Worm (Caenorhabditis elegans) whole organism, midembryonic: Measurements from ENCODE around the gene fbxb-25.

ENCODE experiments used
- T22C8.4 ChIP-seq: fragments of 200-800 bp; sonication (Bioruptor generic); IDR thresholded peaks from 2 replicates; pipeline ENCODE4 v1.3.6; 2022; ENCODE audit warnings: missing genetic modification characterization, missing compliant biosample characterization
- cog-1 ChIP-seq: sonication (generic microtip); optimal IDR thresholded peaks from 2 replicates; lab custom pipeline; 2016; ENCODE audit warnings: missing genetic modification characterization, missing compliant biosample characterization
- flt-1 ChIP-seq: fragments of 200-800 bp; sonication (Bioruptor generic); IDR thresholded peaks from 2 replicates; pipeline ENCODE4 v1.3.6; 2022; ENCODE audit warnings: missing genetic modification characterization, missing compliant biosample characterization
- klf-2 ChIP-seq: fragments of 200-800 bp; sonication (Bioruptor generic); conservative IDR thresholded peaks from 2 replicates; pipeline ENCODE4 v1.3.6; 2022; ENCODE audit warnings: missing genetic modification reagents, missing genetic modification characterization, missing compliant biosample characterization
- med-1 ChIP-seq: sonication (generic microtip); optimal IDR thresholded peaks from 2 replicates; lab custom pipeline; 2017; ENCODE audit warnings: missing genetic modification characterization, mild to moderate bottlenecking, missing compliant biosample characterization, antibody characterized with exemption, missing genetic modification reagents; ENCODE audit not compliant: insufficient read depth
- ref-1 ChIP-seq: fragments of 200-800 bp; sonication (Bioruptor generic); conservative IDR thresholded peaks from 2 replicates; pipeline ENCODE4 v1.3.6; 2022; ENCODE audit warnings: missing genetic modification reagents, missing genetic modification characterization, missing compliant biosample characterization
- tab-1 ChIP-seq: fragments of 200-800 bp; sonication (Bioruptor generic); IDR thresholded peaks from 2 replicates; pipeline ENCODE4 v1.3.6; 2022; ENCODE audit warnings: missing genetic modification characterization, missing compliant biosample characterization
- ztf-23 ChIP-seq: fragments of 200-800 bp; sonication (Bioruptor generic); IDR thresholded peaks from 2 replicates; pipeline ENCODE4 v1.3.6; 2022; ENCODE audit warnings: missing genetic modification reagents, missing genetic modification characterization, missing compliant biosample characterization
- ztf-29 ChIP-seq: fragments of 200-800 bp; sonication (Bioruptor generic); IDR thresholded peaks from 2 replicates; pipeline ENCODE4 v1.3.6; 2022; ENCODE audit warnings: missing genetic modification reagents, missing genetic modification characterization, missing compliant biosample characterization

Gene fbxb-25

ce11 chrII:1679081-1679480, 4.8 kb upstream of the fbxb-25 start, which contains the start of gene irld-36:
TSS of gene irld-36 (plus strand) at chrII:1679381.
- TF ChIP-seq T22C8.4 (no peak), tab-1 (GFP tag; lab: Robert Waterston, UW) (no peak), ref-1 (GFP tag; lab: Robert Waterston, UW) (no peak), ztf-29 (GFP tag; lab: Robert Waterston, UW) (no peak), flt-1 (GFP tag; lab: Robert Waterston, UW) (no peak), cog-1 (tag; lab: Kevin White, UChicago) (no peak), med-1 (no peak)

- TF ChIP-seq tab-1 (GFP tag; lab: Robert Waterston, UW) (no peak), ref-1 (GFP tag; lab: Robert Waterston, UW) (no peak), med-1 (no peak), flt-1 (GFP tag; lab: Robert Waterston, UW) (no peak), T22C8.4 (no peak), cog-1 (tag; lab: Kevin White, UChicago) (no peak), ztf-29 (GFP tag; lab: Robert Waterston, UW) (no peak), klf-2 (GFP tag; lab: Robert Waterston, UW) (no peak)
Observed at ce11 chrII:1682218-1682617, 1.6 kb upstream of the fbxb-25 start, which contains the start of gene fbxb-26. TSS of gene fbxb-26 (plus strand) at chrII:1682518.

- TF ChIP-seq tab-1 (GFP tag; lab: Robert Waterston, UW): no peak
- no peak for TF ChIP-seq T22C8.4
- TF ChIP-seq ztf-29 (GFP tag; lab: Robert Waterston, UW): no peak
- TF ChIP-seq flt-1 (GFP tag; lab: Robert Waterston, UW): no peak
- no peak for TF ChIP-seq ztf-23 (GFP tag; lab: Robert Waterston, UW)
- no peak for TF ChIP-seq cog-1 (tag; lab: Kevin White, UChicago)
- no peak for TF ChIP-seq ref-1 (GFP tag; lab: Robert Waterston, UW)
- no peak for TF ChIP-seq med-1
- TF ChIP-seq klf-2 (GFP tag; lab: Robert Waterston, UW): no peak
Observed at ce11 chrII:1688813-1689212, 5.0 kb downstream of the fbxb-25 start, which contains the start of the genes fbxb-18 and fbxb-19. TSS of gene fbxb-18 (minus strand) at chrII:1688913. TSS of gene fbxb-19 (minus strand) at chrII:1689181.

ce11 chrII:1691011-1691410, 7.2 kb downstream of the fbxb-25 start, which contains the start of gene fbxc-22:
TSS of gene fbxc-22 (minus strand) at chrII:1691111.
- no peak for TF ChIP-seq T22C8.4
- no peak for TF ChIP-seq klf-2 (GFP tag; lab: Robert Waterston, UW)
- TF ChIP-seq cog-1 (tag; lab: Kevin White, UChicago): no peak
- no peak for TF ChIP-seq med-1
- TF ChIP-seq ztf-23 (GFP tag; lab: Robert Waterston, UW): no peak
- no peak for TF ChIP-seq flt-1 (GFP tag; lab: Robert Waterston, UW)
- no peak for TF ChIP-seq tab-1 (GFP tag; lab: Robert Waterston, UW)
- no peak for TF ChIP-seq ref-1 (GFP tag; lab: Robert Waterston, UW)
- TF ChIP-seq ztf-29 (GFP tag; lab: Robert Waterston, UW): no peak

DNA sequence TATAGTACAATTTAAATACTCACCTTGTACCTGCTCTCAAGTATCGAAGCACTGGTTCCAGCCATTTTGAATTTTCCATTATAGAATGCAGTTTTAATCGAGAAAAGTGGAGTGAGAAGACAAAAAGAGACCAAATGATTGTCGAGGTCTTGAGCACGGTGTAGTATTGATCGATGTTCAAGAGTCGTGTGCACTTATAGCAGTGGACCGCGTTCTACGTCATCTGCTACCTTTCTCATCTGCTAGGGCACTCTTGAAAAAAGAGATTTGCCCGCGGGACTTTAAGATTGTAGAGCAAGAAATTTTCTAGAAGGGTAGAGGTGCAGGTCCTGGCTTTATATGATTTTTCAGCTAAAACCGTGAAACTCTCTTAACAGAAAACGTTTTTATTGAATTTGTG, 9.0 kb downstream of the fbxb-25 start, which contains the start of gene fbxc-21:
fbxc-21 (minus strand) TSS at position 101 of the 400 bp plus-strand sequence.
- TF ChIP-seq T22C8.4: no peak

DNA sequence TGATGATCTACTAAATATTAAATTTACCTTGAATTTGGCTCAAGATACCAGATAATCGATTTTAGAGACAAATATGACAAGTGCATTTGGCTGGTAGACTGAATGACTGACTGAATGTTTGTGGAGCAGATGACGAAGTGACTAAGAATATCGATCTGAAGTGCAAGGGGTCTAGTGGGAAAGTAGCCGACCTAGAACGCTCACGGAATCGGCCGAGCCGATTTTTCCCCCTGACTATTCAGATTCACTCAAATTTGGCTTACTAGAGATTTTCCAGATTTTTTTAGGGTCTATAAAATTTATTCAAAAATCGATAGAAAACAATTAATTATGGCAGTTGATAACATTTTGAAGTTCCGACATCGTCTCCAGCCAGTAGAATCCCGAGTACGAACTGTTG, 10.7 kb downstream of the fbxb-25 start, which contains the start of gene fbxc-26:
fbxc-26 (minus strand) TSS at position 101 of the 400 bp plus-strand sequence.
- no peak for TF ChIP-seq ztf-29 (GFP tag; lab: Robert Waterston, UW)

ce11 chrII:1695861-1696260, 12.0 kb downstream of the fbxb-25 start, which contains the start of gene F58E1.13:
TSS of gene F58E1.13 (minus strand) at chrII:1695872.
- TF ChIP-seq flt-1 (GFP tag; lab: Robert Waterston, UW) (no peak), ref-1 (GFP tag; lab: Robert Waterston, UW) (no peak), cog-1 (tag; lab: Kevin White, UChicago) (no peak), T22C8.4 (no peak), klf-2 (GFP tag; lab: Robert Waterston, UW) (no peak), ztf-29 (GFP tag; lab: Robert Waterston, UW) (no peak), tab-1 (GFP tag; lab: Robert Waterston, UW) (no peak), med-1 (no peak), ztf-23 (GFP tag; lab: Robert Waterston, UW) (no peak)

DNA sequence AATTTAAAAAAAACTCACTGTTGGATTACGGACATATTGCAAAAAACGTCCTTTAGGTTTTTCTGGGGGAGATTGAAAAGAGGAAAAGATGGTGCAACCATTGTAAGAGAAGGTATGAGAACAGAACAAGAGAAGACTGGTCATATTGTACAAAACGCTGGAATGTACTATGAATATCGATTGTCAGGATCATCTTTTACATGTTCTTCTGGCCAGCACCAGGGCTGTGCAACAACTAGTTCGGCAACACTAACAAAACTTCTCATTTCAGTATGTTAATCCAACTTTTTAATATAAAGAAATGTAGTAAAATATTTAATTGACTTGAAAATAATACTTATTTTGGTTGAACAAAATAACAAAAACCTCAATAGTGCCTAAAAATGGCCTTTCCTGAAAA, 19.5 kb downstream of the fbxb-25 start, which contains the start of gene fbxb-47:
fbxb-47 (minus strand) TSS at position 101 of the 400 bp plus-strand sequence.
- no peak for TF ChIP-seq ztf-29 (GFP tag; lab: Robert Waterston, UW)

- TF ChIP-seq med-1 (no peak), ztf-29 (GFP tag; lab: Robert Waterston, UW) (no peak), ztf-23 (GFP tag; lab: Robert Waterston, UW) (no peak), ref-1 (GFP tag; lab: Robert Waterston, UW) (no peak), tab-1 (GFP tag; lab: Robert Waterston, UW) (no peak), T22C8.4 (no peak), klf-2 (GFP tag; lab: Robert Waterston, UW) (no peak), flt-1 (GFP tag; lab: Robert Waterston, UW) (no peak), cog-1 (tag; lab: Kevin White, UChicago) (no peak)
Observed at ce11 chrII:1706385-1706784, 22.5 kb downstream of the fbxb-25 start, which contains the start of gene sdz-18. TSS of gene sdz-18 (minus strand) at chrII:1706485.

ce11 chrII:1709959-1710358, 26.1 kb downstream of the fbxb-25 start, which contains the start of gene fbxa-184:
TSS of gene fbxa-184 (plus strand) at chrII:1710259.
- TF ChIP-seq ztf-29 (GFP tag; lab: Robert Waterston, UW): no peak
- TF ChIP-seq tab-1 (GFP tag; lab: Robert Waterston, UW): no peak
- no peak for TF ChIP-seq med-1
- TF ChIP-seq klf-2 (GFP tag; lab: Robert Waterston, UW): no peak
- no peak for TF ChIP-seq flt-1 (GFP tag; lab: Robert Waterston, UW)
- TF ChIP-seq cog-1 (tag; lab: Kevin White, UChicago): no peak
- TF ChIP-seq ref-1 (GFP tag; lab: Robert Waterston, UW): no peak
